Fruit fly (Drosophila melanogaster): ENCODE data around the gene Afti.

Gene Afti

DNA sequence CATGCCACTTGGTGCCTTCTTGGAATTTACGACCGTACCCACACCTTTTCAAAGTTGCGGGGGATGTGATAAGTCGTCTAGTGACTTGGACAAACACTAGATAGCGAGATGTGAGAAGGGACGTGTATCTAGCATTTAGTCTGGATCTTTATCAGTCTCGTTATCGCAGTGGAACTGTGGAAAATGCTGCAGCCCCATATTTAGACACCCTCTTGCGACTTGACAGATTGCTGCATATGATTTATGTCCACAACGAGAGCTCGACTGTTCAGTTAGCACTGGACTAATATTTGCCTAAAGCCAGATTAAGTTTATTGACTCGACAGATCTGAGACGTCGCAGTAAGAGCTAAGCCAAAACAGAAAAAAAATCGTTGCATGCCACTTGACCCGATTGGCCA is 26.6 kb downstream of the Afti start (continued):
- no peak for TF ChIP-seq CG4282 (GFP tag; optimal IDR thresholded peaks at IDR 0.05)
- TF ChIP-seq kni (GFP tag; optimal IDR thresholded peaks at IDR 0.05) = peak; percentile 87
- TF ChIP-seq Hmr (GFP tag; optimal IDR thresholded peaks at IDR 0.05) = no peak
- TF ChIP-seq HLH54F (GFP tag; optimal IDR thresholded peaks at IDR 0.05) = no peak
- TF ChIP-seq lilli (GFP tag; optimal IDR thresholded peaks at IDR 0.05) = no peak
- TF ChIP-seq CG17359 (tag; optimal IDR thresholded peaks at IDR 0.05) = peak; percentile 58
- TF ChIP-seq CG30431 (GFP tag; optimal IDR thresholded peaks at IDR 0.05) = no peak
- no peak for TF ChIP-seq Nf-YC (tag; optimal IDR thresholded peaks at IDR 0.05)
- TF ChIP-seq ATbp (GFP tag; optimal IDR thresholded peaks at IDR 0.05) = peak; percentile 70
- TF ChIP-seq B-H1 (GFP tag; IDR thresholded peaks at IDR 0.05) = no peak
- no peak for TF ChIP-seq CG11456 (GFP tag; IDR thresholded peaks at IDR 0.05)
- TF ChIP-seq CG8478 (optimal IDR thresholded peaks at IDR 0.05) = no peak
- TF ChIP-seq CG17612 (GFP tag; IDR thresholded peaks at IDR 0.05) = no peak
- TF ChIP-seq CG8281 (tag; optimal IDR thresholded peaks at IDR 0.05) = peak; percentile 44
- TF ChIP-seq BEAF-32 (GFP tag; optimal IDR thresholded peaks at IDR 0.05) = no peak
- 0 out of 2 replicates have a peak, but pooled peaks have one; percentile 17 for TF ChIP-seq CG14014 (GFP tag; IDR thresholded peaks at IDR 0.05)
- TF ChIP-seq CHES-1-like (GFP tag; optimal IDR thresholded peaks at IDR 0.05) = no peak
- no peak for TF ChIP-seq btn (GFP tag; optimal IDR thresholded peaks at IDR 0.05)
- TF ChIP-seq CG12942 (GFP tag; optimal IDR thresholded peaks at IDR 0.05) = no peak
- peak; percentile 30 for TF ChIP-seq NC2β (GFP tag; optimal IDR thresholded peaks at IDR 0.05)
- no peak for TF ChIP-seq CG43689 (GFP tag; IDR thresholded peaks at IDR 0.05)
- no peak for TF ChIP-seq dati (GFP tag; IDR thresholded peaks at IDR 0.05)
- peak; percentile 71 for TF ChIP-seq CG31365 (tag; optimal IDR thresholded peaks at IDR 0.05)
- no peak for TF ChIP-seq CG4404 (GFP tag; IDR thresholded peaks at IDR 0.05)
- no peak for TF ChIP-seq Meics (GFP tag; optimal IDR thresholded peaks at IDR 0.05)
- no peak for TF ChIP-seq shn (GFP tag; optimal IDR thresholded peaks at IDR 0.05)
- TF ChIP-seq nmo (GFP tag; optimal IDR thresholded peaks at IDR 0.05) = no peak
- peak; percentile 67 for TF ChIP-seq lab (GFP tag; optimal IDR thresholded peaks at IDR 0.05)
- TF ChIP-seq CG14667 (GFP tag; IDR thresholded peaks at IDR 0.05) = no peak
- TF ChIP-seq Fer1 (GFP tag; optimal IDR thresholded peaks at IDR 0.05) = peak; percentile 62
- no peak for TF ChIP-seq ttk (GFP tag; IDR thresholded peaks at IDR 0.05)
- no peak for TF ChIP-seq jigr1 (GFP tag; IDR thresholded peaks at IDR 0.05)
- peak; percentile 3 for TF ChIP-seq Sry-β (GFP tag; optimal IDR thresholded peaks at IDR 0.05)
- TF ChIP-seq vfl (GFP tag; optimal IDR thresholded peaks at IDR 0.05) = no peak
- TF ChIP-seq CG12744 (GFP tag; optimal IDR thresholded peaks at IDR 0.05) = no peak

DNA sequence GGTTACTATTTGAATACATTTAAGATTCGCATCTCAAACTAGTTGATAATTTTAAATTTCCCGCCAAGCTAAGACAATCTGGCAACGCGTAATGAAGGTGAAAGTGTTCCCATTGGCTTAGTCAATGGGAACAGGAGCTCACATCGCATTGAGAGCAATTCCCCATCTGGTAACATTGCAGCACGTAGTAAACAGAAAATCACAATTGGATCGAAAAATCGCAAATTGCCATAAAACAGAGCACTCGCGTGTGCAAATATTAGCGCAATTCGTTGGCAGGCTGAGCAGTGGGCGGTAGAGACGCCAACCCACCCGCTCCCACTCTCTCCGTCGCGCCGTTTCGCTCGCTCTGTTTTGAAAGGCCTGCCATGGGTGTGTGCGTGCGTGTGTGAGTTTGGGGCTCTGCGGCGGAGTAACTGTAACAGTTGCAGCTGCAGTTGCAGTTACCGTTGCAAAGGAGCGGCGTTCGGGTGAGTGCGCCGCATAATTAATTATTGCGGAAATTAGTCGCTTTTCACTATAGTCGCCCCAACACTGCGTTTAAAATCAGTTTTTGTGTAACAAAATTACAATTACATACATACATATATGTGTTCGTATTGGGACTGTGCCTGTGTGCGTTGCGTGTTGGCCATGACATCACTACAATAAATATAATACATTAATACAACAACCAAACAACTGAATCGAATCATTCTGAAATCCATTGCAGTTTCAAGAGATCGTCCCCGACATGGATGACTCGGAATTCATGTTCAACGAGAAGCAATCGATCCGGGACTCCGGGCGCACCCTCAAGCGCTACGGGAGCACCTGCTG is 28.2 kb downstream of the Afti start:
- no peak for TF ChIP-seq CG34376 (GFP tag; optimal IDR thresholded peaks at IDR 0.05)
- TF ChIP-seq hth (optimal IDR thresholded peaks at IDR 0.05) = no peak
- 0 out of 3 replicates have a peak, but pooled peaks have one; percentile 32 for TF ChIP-seq otp (GFP tag; IDR thresholded peaks at IDR 0.05)
- no peak for TF ChIP-seq klu (GFP tag; IDR thresholded peaks at IDR 0.05)
- no peak for TF ChIP-seq CG15269 (tag; optimal IDR thresholded peaks at IDR 0.05)
- TF ChIP-seq lmd (GFP tag; IDR thresholded peaks at IDR 0.05) = no peak
- TF ChIP-seq CG4730 (GFP tag; IDR thresholded peaks at IDR 0.05) = no peak
- TF ChIP-seq CG42726 (GFP tag; IDR thresholded peaks at IDR 0.05; ENCODE audit: partially characterized antibody) = no peak
- TF ChIP-seq CoRest (tag; optimal IDR thresholded peaks at IDR 0.05) = no peak
- TF ChIP-seq CG15514 (GFP tag; optimal IDR thresholded peaks at IDR 0.05) = peak; percentile 34
- no peak for TF ChIP-seq CG43689 (GFP tag; IDR thresholded peaks at IDR 0.05)
- TF ChIP-seq CG14441 (GFP tag; IDR thresholded peaks at IDR 0.05) = no peak
- peak; percentile 56 for TF ChIP-seq nom (GFP tag; optimal IDR thresholded peaks at IDR 0.05)
- TF ChIP-seq wek (GFP tag; optimal IDR thresholded peaks at IDR 0.05) = no peak
- TF ChIP-seq CG4360 (GFP tag; IDR thresholded peaks at IDR 0.05) = no peak
- no peak for TF ChIP-seq btn (GFP tag; optimal IDR thresholded peaks at IDR 0.05)
- no peak for TF ChIP-seq ewg (GFP tag; optimal IDR thresholded peaks at IDR 0.05)
- 0 out of 2 replicates have a peak, but pooled peaks have one; percentile 26 for TF ChIP-seq unc-4 (GFP tag; IDR thresholded peaks at IDR 0.05; ENCODE audit: partially characterized antibody)
- TF ChIP-seq sqz (GFP tag; optimal IDR thresholded peaks at IDR 0.05) = no peak

Data from whole organism, embryonic.